Fruit fly (Drosophila melanogaster): ENCODE results near the gene comm3.

Gene comm3

dm6 chr3L:15641590-15642019, 6.0 kb downstream of the comm3 start:
- TF ChIP-seq CG8478 (optimal IDR thresholded peaks at IDR 0.05), result no peak
- TF ChIP-seq CTCF (optimal IDR thresholded peaks at IDR 0.05), result no peak

dm6 chr3L:15639978-15640377, 7.6 kb downstream of the comm3 start:
- TF ChIP-seq CTCF (optimal IDR thresholded peaks at IDR 0.05) (no peak), CG8478 (optimal IDR thresholded peaks at IDR 0.05) (no peak)

dm6 chr3L:15638524-15638923, 9.0 kb downstream of the comm3 start:
- TF ChIP-seq CTCF (optimal IDR thresholded peaks at IDR 0.05), result no peak
- no peak for TF ChIP-seq CG8478 (optimal IDR thresholded peaks at IDR 0.05)

dm6 chr3L:15637618-15638017, 9.9 kb downstream of the comm3 start:
- TF ChIP-seq CG8478 (optimal IDR thresholded peaks at IDR 0.05), result no peak
- no peak for TF ChIP-seq CTCF (optimal IDR thresholded peaks at IDR 0.05)

- peak in 1 of 2 experiments; percentile 22 for TF ChIP-seq CTCF (optimal IDR thresholded peaks at IDR 0.05)
- TF ChIP-seq CG8478 (optimal IDR thresholded peaks at IDR 0.05), result no peak
Measured at dm6 chr3L:15636978-15637377, 10.6 kb downstream of the comm3 start.

- TF ChIP-seq CG8478 (optimal IDR thresholded peaks at IDR 0.05), result no peak
- no peak for TF ChIP-seq CTCF (optimal IDR thresholded peaks at IDR 0.05)
Measured at dm6 chr3L:15636359-15636758, 11.2 kb downstream of the comm3 start.

dm6 chr3L:15634368-15635075, 13.0 kb downstream of the comm3 start:
- TF ChIP-seq CTCF (optimal IDR thresholded peaks at IDR 0.05) (no peak), CG8478 (optimal IDR thresholded peaks at IDR 0.05) (no peak)

dm6 chr3L:15632653-15633052, 14.9 kb downstream of the comm3 start:
- TF ChIP-seq CG8478 (optimal IDR thresholded peaks at IDR 0.05) (no peak), CTCF (optimal IDR thresholded peaks at IDR 0.05) (no peak)

dm6 chr3L:15631067-15631466, 16.5 kb downstream of the comm3 start:
- TF ChIP-seq CTCF (optimal IDR thresholded peaks at IDR 0.05) (no peak), CG8478 (optimal IDR thresholded peaks at IDR 0.05) (no peak)

dm6 chr3L:15627295-15627694, 20.3 kb downstream of the comm3 start:
- TF ChIP-seq CG8478 (optimal IDR thresholded peaks at IDR 0.05) (no peak), CTCF (optimal IDR thresholded peaks at IDR 0.05) (no peak)

- TF ChIP-seq CTCF (optimal IDR thresholded peaks at IDR 0.05) (no peak), CG8478 (optimal IDR thresholded peaks at IDR 0.05) (no peak)
Measured at dm6 chr3L:15625676-15626414, 21.7 kb downstream of the comm3 start.

- no peak for TF ChIP-seq CG8478 (optimal IDR thresholded peaks at IDR 0.05)
- no peak for TF ChIP-seq CTCF (optimal IDR thresholded peaks at IDR 0.05)
Measured at dm6 chr3L:15624944-15625610, 22.5 kb downstream of the comm3 start.

- no peak for TF ChIP-seq CTCF (optimal IDR thresholded peaks at IDR 0.05)
- TF ChIP-seq CG8478 (optimal IDR thresholded peaks at IDR 0.05), result no peak
Measured at dm6 chr3L:15624097-15624496, 23.5 kb downstream of the comm3 start.

dm6 chr3L:15619626-15620247, 27.8 kb downstream of the comm3 start, which contains the start of gene Phs:
Gene Phs (plus strand): TSS chr3L:15619901.
- no peak for TF ChIP-seq CG8478 (optimal IDR thresholded peaks at IDR 0.05)
- TF ChIP-seq CTCF (optimal IDR thresholded peaks at IDR 0.05), result peak in 1 of 2 experiments; percentile 11

dm6 chr3L:15616900-15617299, 30.7 kb downstream of the comm3 start:
- no peak for TF ChIP-seq CTCF (optimal IDR thresholded peaks at IDR 0.05)
- TF ChIP-seq CG8478 (optimal IDR thresholded peaks at IDR 0.05), result no peak
